Worm (Caenorhabditis elegans) whole organism, midembryonic: ENCODE measurements around the gene T02B11.8.

Source experiments
- flt-1 ChIP-seq: fragments of 200-800 bp; sonication (Bioruptor generic); IDR thresholded peaks from 2 replicates; pipeline ENCODE4 v1.3.6; 2022; ENCODE audit warnings: missing genetic modification characterization, missing compliant biosample characterization
- klf-2 ChIP-seq: fragments of 200-800 bp; sonication (Bioruptor generic); conservative IDR thresholded peaks from 2 replicates; pipeline ENCODE4 v1.3.6; 2022; ENCODE audit warnings: missing genetic modification reagents, missing genetic modification characterization, missing compliant biosample characterization

DNA sequence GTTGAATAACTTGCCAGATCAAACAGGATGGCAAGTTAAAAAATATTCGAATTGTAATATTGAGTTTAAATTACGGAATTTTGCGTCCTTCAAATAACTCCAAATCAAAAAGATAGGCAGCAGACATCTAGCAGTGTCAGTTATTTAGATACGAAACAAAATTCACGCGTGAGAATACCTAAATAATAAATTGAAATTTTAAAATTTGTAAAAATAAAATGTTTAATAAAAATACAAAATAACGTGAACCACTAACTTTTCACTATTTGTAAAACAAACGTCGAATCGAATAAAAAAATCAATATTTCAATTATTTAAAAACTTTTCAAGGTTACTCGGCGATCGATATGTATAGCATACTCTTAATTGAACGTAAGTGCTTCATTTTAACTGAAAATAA is 2.5 kb downstream of the T02B11.8 start, which contains the start of gene T02B11.9:
- no peak for TF ChIP-seq flt-1 (GFP tag; lab: Robert Waterston, UW)
- TF ChIP-seq klf-2 = no peak
